Fruit fly (Drosophila melanogaster) whole organism, embryonic: ENCODE results near the gene Cln7.

Source experiments
- Atf-2 ChIP-seq: fragments of 200-800 bp; sonication (Bioruptor generic); optimal IDR thresholded peaks from 2 replicates; lab custom pipeline; 2016; ENCODE audit warnings: missing biosample characterization, missing genetic modification characterization
- Atf6 ChIP-seq: fragments of 200-800 bp; sonication (Bioruptor generic); IDR thresholded peaks from 2 replicates; pipeline ENCODE4 v1.3.6; 2022; ENCODE audit warnings: missing biosample characterization, missing genetic modification characterization
- Bteb2 ChIP-seq: fragments of 200-800 bp; sonication (Bioruptor generic); optimal IDR thresholded peaks from 2 replicates; lab custom pipeline; 2016; ENCODE audit warnings: missing biosample characterization, missing genetic modification characterization
- CG11696 ChIP-seq: fragments of 200-800 bp; sonication (Bioruptor generic); IDR thresholded peaks from 2 replicates; pipeline ENCODE4 v1.3.6; 2022; ENCODE audit warnings: missing biosample characterization, missing genetic modification characterization
- CG13287 ChIP-seq: fragments of 200-800 bp; sonication (Bioruptor generic); IDR thresholded peaks from 2 replicates; pipeline ENCODE4 v1.3.6; 2022; ENCODE audit warnings: missing biosample characterization, missing genetic modification characterization; ENCODE audit not compliant: partially characterized antibody
- CG13424 ChIP-seq: fragments of 200-800 bp; sonication (Bioruptor generic); optimal IDR thresholded peaks from 2 replicates; lab custom pipeline; 2019; ENCODE audit warnings: missing biosample characterization, mild to moderate bottlenecking, missing genetic modification characterization, moderate library complexity
- CG1832 ChIP-seq: fragments of 200-800 bp; sonication (Bioruptor generic); optimal IDR thresholded peaks from 2 replicates; lab custom pipeline; 2017; ENCODE audit warnings: missing biosample characterization, mild to moderate bottlenecking, missing genetic modification characterization, inconsistent platforms
- CG18599 ChIP-seq: fragments of 200-800 bp; sonication (Bioruptor generic); optimal IDR thresholded peaks from 3 replicates; lab custom pipeline; 2017; ENCODE audit warnings: missing biosample characterization, missing genetic modification characterization, mild to moderate bottlenecking, moderate library complexity, missing genetic modification reagents
- CG31224 ChIP-seq: fragments of 200-800 bp; sonication (Bioruptor generic); IDR thresholded peaks from 2 replicates; pipeline ENCODE4 v1.3.6; 2022; ENCODE audit warnings: missing biosample characterization, missing genetic modification characterization
- CG31388 ChIP-seq: fragments of 200-800 bp; sonication (Bioruptor generic); optimal IDR thresholded peaks from 2 replicates; lab custom pipeline; 2016; ENCODE audit warnings: missing biosample characterization, missing genetic modification characterization
- CG3995 ChIP-seq: fragments of 200-800 bp; sonication (Bioruptor generic); optimal IDR thresholded peaks from 3 replicates; lab custom pipeline; 2016; ENCODE audit warnings: missing biosample characterization, missing genetic modification characterization
- CG43689 ChIP-seq: fragments of 200-800 bp; sonication (Bioruptor generic); IDR thresholded peaks from 2 replicates; pipeline ENCODE4 v1.3.6; 2022; ENCODE audit warnings: missing biosample characterization, missing genetic modification characterization
- CG7556 ChIP-seq: fragments of 200-800 bp; sonication (Bioruptor generic); optimal IDR thresholded peaks from 2 replicates; lab custom pipeline; 2017; ENCODE audit warnings: missing biosample characterization, mild to moderate bottlenecking, missing genetic modification characterization
- CG9609 ChIP-seq: fragments of 200-800 bp; sonication (Bioruptor generic); optimal IDR thresholded peaks from 3 replicates; lab custom pipeline; 2016; ENCODE audit warnings: missing biosample characterization, missing genetic modification characterization
- CG9817 ChIP-seq: fragments of 200-800 bp; sonication (Bioruptor generic); optimal IDR thresholded peaks from 2 replicates; lab custom pipeline; 2018; ENCODE audit warnings: missing biosample characterization, mild to moderate bottlenecking, missing genetic modification characterization, moderate library complexity
- Eip74EF ChIP-seq, 2 experiments: fragments of 200-800 bp in 1 of 2; fragments of >200 bp in 1 of 2; sonication (Bioruptor generic) in 1 of 2; optimal IDR thresholded peaks; 2 replicates each; lab custom pipeline; 2017 to 2019; ENCODE audit warnings: missing biosample characterization in 2 of 2, missing genetic modification characterization in 2 of 2, mild to moderate bottlenecking in 1 of 2, moderate library complexity in 1 of 2
- Ets65A ChIP-seq: fragments of 200-800 bp; sonication (Bioruptor generic); peaks from one replicate; lab custom pipeline; 2016; ENCODE audit warnings: missing biosample characterization, missing genetic modification characterization
- HLH3B ChIP-seq: fragments of 200-800 bp; sonication (Bioruptor generic); IDR thresholded peaks from 2 replicates; pipeline ENCODE4 v1.3.6; 2022; ENCODE audit warnings: missing biosample characterization, missing genetic modification characterization
- Jarid2 ChIP-seq: fragments of 200-800 bp; sonication (Bioruptor generic); optimal IDR thresholded peaks from 3 replicates; lab custom pipeline; 2017; ENCODE audit warnings: mild to moderate bottlenecking, missing biosample characterization, missing genetic modification reagents, missing genetic modification characterization
- Mes4 ChIP-seq: fragments of 200-800 bp; sonication (Bioruptor generic); optimal IDR thresholded peaks from 2 replicates; lab custom pipeline; 2016; ENCODE audit warnings: missing biosample characterization, missing genetic modification characterization
- Trl ChIP-seq, 3 experiments: fragments of >200 bp in 2 of 3; fragments of 200-800 bp in 1 of 3; sonication (Bioruptor generic) in 1 of 3; optimal IDR thresholded peaks; 2 replicates in 1 of 3; 3 replicates in 2 of 3; lab custom pipeline; 2016 to 2017; ENCODE audit warnings: missing biosample characterization in 1 of 3, missing genetic modification characterization in 1 of 3
- ash1 ChIP-seq: fragments of 200-800 bp; sonication (Bioruptor generic); optimal IDR thresholded peaks from 2 replicates; lab custom pipeline; 2018; ENCODE audit warnings: missing biosample characterization, mild to moderate bottlenecking, missing genetic modification characterization
- bab2 ChIP-seq: fragments of 200-800 bp; sonication (Bioruptor generic); optimal IDR thresholded peaks from 2 replicates; lab custom pipeline; 2016; ENCODE audit warnings: missing biosample characterization, missing genetic modification characterization
- bbx ChIP-seq: fragments of 200-800 bp; sonication (Bioruptor generic); IDR thresholded peaks from 2 replicates; pipeline ENCODE4 v1.3.6; 2022; ENCODE audit warnings: missing biosample characterization, missing genetic modification characterization; ENCODE audit not compliant: partially characterized antibody
- bigmax ChIP-seq: fragments of 200-800 bp; sonication (Bioruptor generic); optimal IDR thresholded peaks from 2 replicates; lab custom pipeline; 2018; ENCODE audit warnings: missing biosample characterization, mild to moderate bottlenecking, missing genetic modification characterization
- chinmo ChIP-seq: fragments of 200-800 bp; sonication (Bioruptor generic); IDR thresholded peaks from 4 replicates; pipeline ENCODE4 v1.3.6; 2022; ENCODE audit warnings: missing biosample characterization, missing genetic modification characterization; ENCODE audit not compliant: partially characterized antibody
- cwo ChIP-seq: fragments of 200-800 bp; sonication (Bioruptor generic); optimal IDR thresholded peaks from 3 replicates; lab custom pipeline; 2017; ENCODE audit warnings: missing biosample characterization, missing genetic modification characterization, mild to moderate bottlenecking, moderate library complexity, missing genetic modification reagents
- fu2 ChIP-seq: fragments of 200-800 bp; sonication (Bioruptor generic); optimal IDR thresholded peaks from 2 replicates; lab custom pipeline; 2016; ENCODE audit warnings: missing biosample characterization, missing genetic modification characterization
- gsb ChIP-seq: fragments of 200-800 bp; sonication (Bioruptor generic); IDR thresholded peaks from 2 replicates; pipeline ENCODE4 v1.3.6; 2022; ENCODE audit warnings: missing biosample characterization, missing genetic modification characterization
- gt ChIP-seq: fragments of 200-800 bp; sonication (Bioruptor generic); IDR thresholded peaks from 2 replicates; pipeline ENCODE4 v1.3.6; 2022; ENCODE audit warnings: missing biosample characterization, missing genetic modification characterization
- jigr1 ChIP-seq: fragments of 200-800 bp; sonication (Bioruptor generic); IDR thresholded peaks from 3 replicates; pipeline ENCODE4 v1.3.6; 2022; ENCODE audit warnings: missing biosample characterization, missing genetic modification characterization
- jing ChIP-seq: fragments of 200-800 bp; sonication (Bioruptor generic); optimal IDR thresholded peaks from 2 replicates; lab custom pipeline; 2018; ENCODE audit warnings: missing biosample characterization, mild to moderate bottlenecking, missing genetic modification characterization
- lov ChIP-seq, 2 experiments: fragments of 200-800 bp in 1 of 2; fragments of >200 bp in 1 of 2; sonication (Bioruptor generic) in 1 of 2; IDR thresholded peaks in 1 of 2; optimal IDR thresholded peaks in 1 of 2; 2 replicates in 1 of 2; 3 replicates in 1 of 2; pipeline versions ENCODE4 v1.3.6 to Lab custom; 2017 to 2022; ENCODE audit warnings: missing biosample characterization in 1 of 2, missing genetic modification characterization in 1 of 2
- mld ChIP-seq: fragments of 200-800 bp; sonication (Bioruptor generic); IDR thresholded peaks from 3 replicates; pipeline ENCODE4 v1.3.6; 2022; ENCODE audit warnings: missing biosample characterization, missing genetic modification characterization; ENCODE audit not compliant: partially characterized antibody
- pan ChIP-seq, 4 experiments: fragments of >200 bp in 3 of 4; fragments of 200-800 bp in 1 of 4; sonication (Bioruptor generic) in 1 of 4; optimal IDR thresholded peaks in 3 of 4; IDR thresholded peaks in 1 of 4; 2 replicates each; pipeline versions ENCODE4 v1.3.6 to Lab custom; 2017 to 2022; ENCODE audit warnings: missing biosample characterization in 2 of 4, missing genetic modification characterization in 2 of 4, mixed read lengths in 1 of 4
- phol ChIP-seq: fragments of 200-800 bp; sonication (Bioruptor generic); optimal IDR thresholded peaks from 3 replicates; lab custom pipeline; 2018; ENCODE audit warnings: missing biosample characterization, mild to moderate bottlenecking, missing genetic modification characterization, moderate library complexity
- psq ChIP-seq: fragments of 200-800 bp; sonication (Bioruptor generic); optimal IDR thresholded peaks from 2 replicates; lab custom pipeline; 2017; ENCODE audit warnings: missing biosample characterization, missing genetic modification characterization
- so ChIP-seq: fragments of 200-800 bp; sonication (Bioruptor generic); IDR thresholded peaks from 3 replicates; pipeline ENCODE4 v1.3.6; 2022; ENCODE audit warnings: missing biosample characterization, missing genetic modification characterization
- tap ChIP-seq: fragments of 200-800 bp; optimal IDR thresholded peaks from 3 replicates; lab custom pipeline; 2019; ENCODE audit warnings: missing biosample characterization, mild to moderate bottlenecking, missing genetic modification characterization, moderate library complexity
- tio ChIP-seq: fragments of 200-800 bp; sonication (Bioruptor generic); optimal IDR thresholded peaks from 2 replicates; lab custom pipeline; 2017; ENCODE audit warnings: missing biosample characterization, missing genetic modification characterization, inconsistent platforms
- tll ChIP-seq, 2 experiments: fragments of 200-800 bp in 1 of 2; fragments of >200 bp in 1 of 2; sonication (Bioruptor generic) in 1 of 2; optimal IDR thresholded peaks; 2 replicates each; lab custom pipeline; 2017 to 2019; ENCODE audit warnings: missing biosample characterization in 2 of 2, missing genetic modification characterization in 2 of 2, mild to moderate bottlenecking in 1 of 2, moderate library complexity in 1 of 2
- trem ChIP-seq: fragments of 200-800 bp; optimal IDR thresholded peaks from 3 replicates; lab custom pipeline; 2019; ENCODE audit warnings: missing biosample characterization, mild to moderate bottlenecking, missing genetic modification characterization, moderate library complexity

Gene Cln7

DNA sequence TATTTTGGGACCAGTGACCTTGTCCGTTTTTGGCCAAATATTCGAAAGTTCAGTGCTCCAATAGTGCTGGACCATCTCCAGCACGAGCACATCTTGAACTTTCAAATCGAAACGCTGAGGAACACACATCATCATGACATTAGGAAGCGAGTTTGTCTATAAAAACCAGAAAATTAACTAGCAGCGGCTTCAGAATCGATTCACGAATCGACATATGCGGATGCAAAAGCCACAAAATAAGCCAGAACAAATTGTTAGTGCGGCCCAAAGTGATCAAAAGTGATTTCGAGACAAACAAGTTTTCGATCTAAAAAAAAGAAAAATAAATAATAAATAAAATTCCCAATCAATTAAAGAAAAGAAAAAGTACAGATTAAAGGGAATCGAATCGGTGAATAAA, 45.5 kb upstream of the Cln7 start, which contains the start of gene CG8563:
Gene CG8563, plus strand, starts transcription at position 301 of the 400 bp plus-strand sequence.
- no peak for TF ChIP-seq bigmax (GFP tag; lab: Kevin White, UChicago)

DNA sequence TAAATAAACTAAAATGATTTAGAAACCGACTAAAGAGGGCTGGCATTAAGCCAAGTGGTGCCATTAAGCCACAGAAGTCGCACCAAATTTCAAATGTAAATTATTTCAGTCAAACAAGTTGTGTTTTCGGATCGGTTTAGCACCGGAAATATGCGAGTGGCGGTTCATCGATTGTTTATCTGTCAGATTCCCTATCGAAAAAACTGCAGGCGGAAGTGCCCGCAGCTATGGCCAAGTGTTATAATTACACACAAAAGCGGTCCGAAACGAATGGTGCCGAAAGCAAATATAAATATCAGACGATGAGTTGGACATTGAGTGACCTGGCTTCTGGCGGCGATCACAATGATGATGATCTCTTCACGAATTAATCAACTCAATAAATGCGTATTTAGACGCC, 45.0 kb upstream of the Cln7 start:
- TF ChIP-seq Eip74EF (GFP tag; optimal IDR thresholded peaks at IDR 0.05; lab: Kevin White, UChicago) (peak in 1 of 2 experiments; percentile 68), so (no peak), jigr1 (GFP tag; lab: Robert Waterston, UW) (no peak), CG9817 (tag; lab: Kevin White, UChicago) (no peak), CG18599 (no peak), CG3995 (GFP tag; lab: Kevin White, UChicago) (no peak), chinmo (GFP tag; lab: Robert Waterston, UW) (0 out of 4 replicates have a peak, but pooled peaks have one; percentile 51), Atf6 (GFP tag; lab: Robert Waterston, UW) (no peak)

DNA sequence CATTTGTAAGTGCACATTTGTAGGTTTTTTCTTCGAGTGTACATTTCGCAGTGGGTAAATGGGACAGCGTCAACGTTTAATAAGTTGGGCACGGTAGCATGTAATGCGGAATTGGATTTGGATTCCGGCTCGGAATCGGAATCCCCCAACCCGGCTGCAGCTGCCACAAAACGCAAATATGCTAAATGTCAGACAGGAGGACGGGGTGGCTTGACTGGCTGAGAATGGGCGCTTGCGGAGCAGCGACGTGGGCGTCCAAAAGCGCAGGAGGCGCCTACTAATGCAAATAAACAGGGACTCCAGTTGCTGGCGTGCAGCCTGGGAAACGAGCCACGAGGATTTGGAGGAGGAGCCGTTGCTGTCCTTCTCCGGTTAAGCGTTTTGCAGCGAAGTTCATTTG, 42.8 kb upstream of the Cln7 start, which contains the start of gene CG8564:
Gene CG8564, minus strand, starts transcription at position 101 of the 400 bp plus-strand sequence.
- TF ChIP-seq Mes4 (GFP tag; lab: Kevin White, UChicago) (no peak), Ets65A (GFP tag; lab: Kevin White, UChicago) (peak; percentile 13), lov (optimal IDR thresholded peaks at IDR 0.05; lab: Kevin White, UChicago) (no peak), lov (GFP tag; IDR thresholded peaks at IDR 0.05; lab: Robert Waterston, UW) (0 out of 3 replicates have a peak, but pooled peaks have one; percentile 37), CG9609 (GFP tag; lab: Kevin White, UChicago) (no peak), trem (tag; lab: Kevin White, UChicago) (no peak)

DNA sequence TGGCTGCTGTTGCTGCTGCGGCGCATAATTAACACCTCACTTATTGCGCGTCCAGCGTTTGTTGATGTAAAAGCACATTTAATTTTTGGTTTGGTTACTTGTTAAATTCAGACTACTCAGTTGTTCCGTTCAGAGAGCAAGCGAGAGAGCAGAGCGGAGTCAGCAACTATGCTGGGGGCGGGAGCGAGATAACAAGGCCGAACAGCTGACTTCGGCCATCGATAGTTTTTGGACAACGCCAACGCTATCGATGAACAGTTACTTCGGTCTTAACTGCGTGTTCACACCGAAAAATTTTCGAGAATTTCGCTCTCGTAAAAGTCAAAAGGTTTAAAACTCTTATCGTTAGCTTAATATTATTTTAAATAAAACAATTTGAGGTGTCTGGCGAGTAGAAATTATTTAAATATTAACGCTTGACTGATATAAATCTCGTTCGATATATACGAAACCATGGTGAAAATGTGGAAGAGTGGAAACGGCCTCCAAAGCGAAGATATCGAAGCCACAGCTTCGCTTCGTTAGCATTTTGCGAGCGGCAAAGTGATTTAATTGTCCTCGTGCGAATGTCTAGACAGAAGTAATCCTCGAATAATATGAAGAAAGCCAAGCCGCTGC, 36.5 kb upstream of the Cln7 start, which contains the start of the genes SMSr and smid:
Gene SMSr, minus strand, starts transcription at position 116 of the 618 bp plus-strand sequence.
Gene smid, plus strand, starts transcription at position 256 of the 618 bp plus-strand sequence.
- TF ChIP-seq CG43689, result no peak
- TF ChIP-seq gt (GFP tag; lab: Robert Waterston, UW), result no peak
- TF ChIP-seq mld (GFP tag; lab: Robert Waterston, UW), result peak; percentile 80
- peak; percentile 80 to 96 for TF ChIP-seq tll (GFP tag; optimal IDR thresholded peaks at IDR 0.05; lab: Kevin White, UChicago)
- TF ChIP-seq Atf-2 (GFP tag; lab: Kevin White, UChicago), result no peak
- TF ChIP-seq CG11696, result no peak
- TF ChIP-seq bab2 (GFP tag; lab: Kevin White, UChicago), result peak; percentile 42
- TF ChIP-seq bbx (GFP tag; lab: Robert Waterston, UW), result peak; percentile 83
- peak; percentile 53 for TF ChIP-seq fu2 (GFP tag; lab: Kevin White, UChicago)
- no peak for TF ChIP-seq pan (optimal IDR thresholded peaks at IDR 0.05; lab: Kevin White, UChicago)
- TF ChIP-seq pan (GFP tag; optimal IDR thresholded peaks at IDR 0.05 in 1 of 2, IDR thresholded peaks at IDR 0.05 in 1 of 2), result peak in 1 of 2 experiments; percentile 47
- TF ChIP-seq ash1 (GFP tag; lab: Kevin White, UChicago), result no peak
- TF ChIP-seq Jarid2 (GFP tag; lab: Kevin White, UChicago), result no peak
- peak; percentile 92 for TF ChIP-seq CG13287 (GFP tag; lab: Robert Waterston, UW)
- no peak for TF ChIP-seq CG31224 (GFP tag; lab: Robert Waterston, UW)
- TF ChIP-seq Trl (optimal IDR thresholded peaks at IDR 0.05; lab: Kevin White, UChicago), result peak; percentile 82 to 88
- peak; percentile 43 for TF ChIP-seq Trl (GFP tag; optimal IDR thresholded peaks at IDR 0.05; lab: Kevin White, UChicago)
- TF ChIP-seq HLH3B (GFP tag; lab: Robert Waterston, UW), result 0 out of 2 replicates have a peak, but pooled peaks have one; percentile 22
- no peak for TF ChIP-seq psq (GFP tag; lab: Kevin White, UChicago)
- peak; percentile 39 for TF ChIP-seq Bteb2 (GFP tag; lab: Kevin White, UChicago)
- no peak for TF ChIP-seq jing
- peak; percentile 80 for TF ChIP-seq CG1832
- peak; percentile 85 for TF ChIP-seq trem (tag; lab: Kevin White, UChicago)
- TF ChIP-seq tap (tag; lab: Kevin White, UChicago), result no peak
- TF ChIP-seq CG7556 (GFP tag; lab: Kevin White, UChicago), result peak; percentile 44
- TF ChIP-seq gsb (GFP tag; lab: Robert Waterston, UW), result no peak
- TF ChIP-seq cwo (GFP tag; lab: Kevin White, UChicago), result peak; percentile 26
- no peak for TF ChIP-seq tio
- TF ChIP-seq phol (tag; lab: Kevin White, UChicago), result peak; percentile 84
- TF ChIP-seq CG13424 (tag; lab: Kevin White, UChicago), result peak; percentile 59
- TF ChIP-seq CG31388 (GFP tag; lab: Kevin White, UChicago), result no peak
